Worm (Caenorhabditis elegans) whole organism, L4 larva: ENCODE measurements around the gene K07D4.9.

Experiments used
- F26F4.8 ChIP-seq: fragments of 200-800 bp; sonication (Bioruptor generic); conservative IDR thresholded peaks from 2 replicates; pipeline ENCODE4 v1.3.6; 2022; ENCODE audit warnings: missing genetic modification characterization, missing compliant biosample characterization
- F49E8.2 ChIP-seq: sonication (generic microtip); optimal IDR thresholded peaks from 2 replicates; lab custom pipeline; 2016; ENCODE audit warnings: missing compliant biosample characterization, mild to moderate bottlenecking, missing genetic modification characterization, borderline replicate concordance
- R02D3.7 ChIP-seq: fragments of 150-350 bp; sonication (generic microtip); optimal IDR thresholded peaks from 3 replicates; lab custom pipeline; 2014; ENCODE audit warnings: missing biosample characterization, missing genetic modification characterization
- T26A8.4 ChIP-seq: fragments of 200-800 bp; sonication (Bioruptor generic); IDR thresholded peaks from 2 replicates; pipeline ENCODE4 v1.3.6; 2022; ENCODE audit warnings: missing genetic modification characterization, missing compliant biosample characterization
- Y48G9A.11 ChIP-seq: fragments of 200-800 bp; sonication (Bioruptor generic); IDR thresholded peaks from 2 replicates; pipeline ENCODE4 v1.3.6; 2022; ENCODE audit warnings: missing genetic modification reagents, missing genetic modification characterization, missing compliant biosample characterization
- ZK546.5 ChIP-seq, 2 experiments: sonication (generic microtip); optimal IDR thresholded peaks; 2 replicates each; lab custom pipeline; 2017; ENCODE audit warnings: missing biosample characterization in 2 of 2, missing genetic modification characterization in 2 of 2
- ama-1 ChIP-seq: fragments of 150-350 bp; optimal IDR thresholded peaks from 2 replicates; lab custom pipeline; 2014; ENCODE audit warnings: inconsistent platforms, mixed read lengths
- arid-1 ChIP-seq: fragments of 200-800 bp; sonication (Bioruptor generic); conservative IDR thresholded peaks from 2 replicates; pipeline ENCODE4 v1.3.6; 2022; ENCODE audit warnings: missing genetic modification reagents, missing genetic modification characterization, missing compliant biosample characterization
- attf-4 ChIP-seq: sonication (generic microtip); optimal IDR thresholded peaks from 3 replicates; lab custom pipeline; 2017; ENCODE audit warnings: missing biosample characterization, missing genetic modification characterization
- ceh-20 ChIP-seq: fragments of 200-800 bp; sonication (Bioruptor generic); IDR thresholded peaks from 2 replicates; pipeline ENCODE4 v1.3.6; 2022; ENCODE audit warnings: missing genetic modification reagents, missing genetic modification characterization, missing compliant biosample characterization
- ceh-28 ChIP-seq: fragments of 150-350 bp; optimal IDR thresholded peaks from 2 replicates; lab custom pipeline; 2014; ENCODE audit warnings: missing biosample characterization, missing genetic modification reagents, missing genetic modification characterization
- ceh-44 ChIP-seq: fragments of 200-800 bp; sonication (Bioruptor generic); IDR thresholded peaks from 2 replicates; pipeline ENCODE4 v1.3.6; 2022; ENCODE audit warnings: missing genetic modification reagents, missing genetic modification characterization, missing compliant biosample characterization
- ceh-82 ChIP-seq: sonication (generic microtip); optimal IDR thresholded peaks from 2 replicates; lab custom pipeline; 2017; ENCODE audit warnings: missing biosample characterization, missing genetic modification characterization
- ces-1 ChIP-seq: fragments of 150-350 bp; sonication (generic microtip); optimal IDR thresholded peaks from 4 replicates; lab custom pipeline; 2014; ENCODE audit warnings: missing biosample characterization, missing genetic modification reagents, missing genetic modification characterization
- cey-2 ChIP-seq: sonication (generic microtip); optimal IDR thresholded peaks from 3 replicates; lab custom pipeline; 2017; ENCODE audit warnings: missing genetic modification characterization, mild to moderate bottlenecking, missing compliant biosample characterization, antibody characterized with exemption, borderline replicate concordance; ENCODE audit not compliant: insufficient read depth
- ctbp-1 ChIP-seq: fragments of 200-800 bp; sonication (Bioruptor generic); IDR thresholded peaks from 2 replicates; pipeline ENCODE4 v1.3.6; 2022; ENCODE audit warnings: missing genetic modification reagents, missing genetic modification characterization, missing compliant biosample characterization
- daf-12 ChIP-seq: fragments of 150-350 bp; optimal IDR thresholded peaks from 2 replicates; lab custom pipeline; 2014; ENCODE audit warnings: missing biosample characterization, missing genetic modification reagents, missing genetic modification characterization
- dmd-6 ChIP-seq: fragments of 200-800 bp; sonication (Bioruptor generic); IDR thresholded peaks from 2 replicates; pipeline ENCODE4 v1.3.6; 2022; ENCODE audit warnings: missing genetic modification reagents, missing genetic modification characterization, missing compliant biosample characterization
- dmd-8 ChIP-seq: fragments of 200-800 bp; sonication (Bioruptor generic); IDR thresholded peaks from 2 replicates; pipeline ENCODE4 v1.3.6; 2022; ENCODE audit warnings: missing genetic modification characterization, missing compliant biosample characterization
- duxl-1 ChIP-seq: sonication (generic microtip); optimal IDR thresholded peaks from 2 replicates; lab custom pipeline; 2016; ENCODE audit warnings: mild to moderate bottlenecking, missing genetic modification characterization, moderate library complexity, missing compliant biosample characterization; ENCODE audit not compliant: poor library complexity
- dve-1 ChIP-seq: sonication (generic microtip); optimal IDR thresholded peaks from 2 replicates; lab custom pipeline; 2017; ENCODE audit warnings: antibody characterized with exemption, mild to moderate bottlenecking, missing genetic modification characterization, missing compliant biosample characterization; ENCODE audit not compliant: insufficient read depth
- fkh-10 ChIP-seq: fragments of 150-350 bp; optimal IDR thresholded peaks from 2 replicates; lab custom pipeline; 2014; ENCODE audit warnings: missing biosample characterization, missing genetic modification reagents, missing genetic modification characterization
- hlh-11 ChIP-seq: fragments of 200-800 bp; sonication (Bioruptor generic); optimal IDR thresholded peaks from 2 replicates; lab custom pipeline; 2018; ENCODE audit warnings: mild to moderate bottlenecking, missing genetic modification characterization, missing compliant biosample characterization
- hlh-30 ChIP-seq: sonication (generic microtip); optimal IDR thresholded peaks from 2 replicates; lab custom pipeline; 2017; ENCODE audit warnings: antibody characterized with exemption, mild to moderate bottlenecking, missing genetic modification characterization, missing compliant biosample characterization; ENCODE audit not compliant: insufficient read depth
- hmg-1.1 ChIP-seq: fragments of 200-800 bp; sonication (Bioruptor generic); IDR thresholded peaks from 2 replicates; pipeline ENCODE4 v1.3.6; 2022; ENCODE audit warnings: missing genetic modification reagents, missing genetic modification characterization, missing compliant biosample characterization
- jun-1 ChIP-seq: fragments of 150-350 bp; optimal IDR thresholded peaks from 2 replicates; lab custom pipeline; 2014; ENCODE audit warnings: missing biosample characterization, missing genetic modification reagents, missing genetic modification characterization
- lin-1 ChIP-seq: fragments of 200-800 bp; sonication (Bioruptor generic); IDR thresholded peaks from 2 replicates; pipeline ENCODE4 v1.3.6; 2022; ENCODE audit warnings: missing genetic modification reagents, missing genetic modification characterization, missing compliant biosample characterization
- lin-13 ChIP-seq: fragments of 150-350 bp; optimal IDR thresholded peaks from 2 replicates; lab custom pipeline; 2014; ENCODE audit warnings: missing biosample characterization, missing genetic modification reagents, missing genetic modification characterization
- lin-38 ChIP-seq: fragments of 200-800 bp; sonication (Bioruptor generic); IDR thresholded peaks from 2 replicates; pipeline ENCODE4 v1.3.6; 2022; ENCODE audit warnings: missing genetic modification reagents, missing genetic modification characterization, missing compliant biosample characterization
- lsy-2 ChIP-seq, 2 experiments: fragments of 150-350 bp in 1 of 2; sonication (generic microtip) in 1 of 2; optimal IDR thresholded peaks; 2 replicates each; lab custom pipeline; 2014 to 2017; ENCODE audit warnings: missing biosample characterization in 2 of 2, missing genetic modification characterization in 2 of 2
- madf-9 ChIP-seq: fragments of 200-800 bp; sonication (Bioruptor generic); conservative IDR thresholded peaks from 2 replicates; pipeline ENCODE4 v1.3.6; 2022; ENCODE audit warnings: missing genetic modification reagents, missing genetic modification characterization, missing compliant biosample characterization
- mdl-1 ChIP-seq, 2 experiments: fragments of 150-350 bp in 1 of 2; sonication (generic microtip) in 1 of 2; optimal IDR thresholded peaks; 2 replicates each; lab custom pipeline; 2014 to 2017; ENCODE audit warnings: missing biosample characterization in 2 of 2, missing genetic modification characterization in 2 of 2
- mxl-3 ChIP-seq: fragments of 200-800 bp; sonication (Bioruptor generic); optimal IDR thresholded peaks from 2 replicates; lab custom pipeline; 2018; ENCODE audit warnings: mild to moderate bottlenecking, missing genetic modification characterization, missing compliant biosample characterization
- nhr-10 ChIP-seq: fragments of 150-350 bp; optimal IDR thresholded peaks from 2 replicates; lab custom pipeline; 2014; ENCODE audit warnings: missing biosample characterization, missing genetic modification characterization
- nhr-102 ChIP-seq: sonication (generic microtip); optimal IDR thresholded peaks from 2 replicates; lab custom pipeline; 2016; ENCODE audit warnings: mild to moderate bottlenecking, missing genetic modification characterization, moderate library complexity, missing compliant biosample characterization
- nhr-42 ChIP-seq: fragments of 200-800 bp; sonication (Bioruptor generic); IDR thresholded peaks from 2 replicates; pipeline ENCODE4 v1.3.6; 2022; ENCODE audit warnings: missing genetic modification characterization, missing compliant biosample characterization
- nhr-6 ChIP-seq: fragments of 150-350 bp; optimal IDR thresholded peaks from 2 replicates; lab custom pipeline; 2014; ENCODE audit warnings: missing biosample characterization, missing genetic modification characterization
- pha-4 ChIP-seq, 2 experiments: fragments of 150-350 bp in 1 of 2; fragments of 200-800 bp in 1 of 2; sonication (Bioruptor generic) in 1 of 2; IDR thresholded peaks in 1 of 2; optimal IDR thresholded peaks in 1 of 2; 2 replicates each; pipeline versions ENCODE4 v1.3.6 to Lab custom; 2014 to 2022; ENCODE audit warnings: missing genetic modification characterization in 2 of 2, missing genetic modification reagents in 2 of 2, missing biosample characterization in 1 of 2, missing compliant biosample characterization in 1 of 2
- skn-1 ChIP-seq: fragments of 150-350 bp; optimal IDR thresholded peaks from 2 replicates; lab custom pipeline; 2014; ENCODE audit warnings: missing biosample characterization, missing genetic modification characterization
- snpc-1.2 ChIP-seq: fragments of 200-800 bp; sonication (Bioruptor generic); IDR thresholded peaks from 2 replicates; pipeline ENCODE4 v1.3.6; 2022; ENCODE audit warnings: missing genetic modification reagents, missing genetic modification characterization, missing compliant biosample characterization
- snpc-4 ChIP-seq: fragments of 150-350 bp; optimal IDR thresholded peaks from 2 replicates; lab custom pipeline; 2014; ENCODE audit warnings: missing biosample characterization, missing genetic modification characterization
- spr-1 ChIP-seq: sonication (generic microtip); optimal IDR thresholded peaks from 2 replicates; lab custom pipeline; 2016; ENCODE audit warnings: mild to moderate bottlenecking, missing genetic modification characterization, missing compliant biosample characterization
- tag-97 ChIP-seq: fragments of 200-800 bp; sonication (Bioruptor generic); IDR thresholded peaks from 2 replicates; pipeline ENCODE4 v1.3.6; 2022; ENCODE audit warnings: missing genetic modification characterization, missing compliant biosample characterization
- tra-1 ChIP-seq: fragments of 200-800 bp; sonication (Bioruptor generic); IDR thresholded peaks from 2 replicates; pipeline ENCODE4 v1.3.6; 2022; ENCODE audit warnings: missing genetic modification reagents, missing genetic modification characterization, missing compliant biosample characterization
- unc-130 ChIP-seq: sonication (generic microtip); optimal IDR thresholded peaks from 2 replicates; lab custom pipeline; 2016; ENCODE audit warnings: missing genetic modification reagents, missing genetic modification characterization, missing compliant biosample characterization
- unc-39 ChIP-seq: sonication (generic microtip); optimal IDR thresholded peaks from 2 replicates; lab custom pipeline; 2017; ENCODE audit warnings: missing biosample characterization, missing genetic modification characterization
- zag-1 ChIP-seq: fragments of 150-350 bp; optimal IDR thresholded peaks from 2 replicates; lab custom pipeline; 2014; ENCODE audit warnings: missing biosample characterization, missing genetic modification characterization
- zfp-2 ChIP-seq: sonication (generic microtip); optimal IDR thresholded peaks from 2 replicates; lab custom pipeline; 2016; ENCODE audit warnings: mild to moderate bottlenecking, missing genetic modification characterization, missing compliant biosample characterization
- zip-11 ChIP-seq: fragments of 200-800 bp; sonication (Bioruptor generic); IDR thresholded peaks from 2 replicates; pipeline ENCODE4 v1.3.6; 2022; ENCODE audit warnings: missing genetic modification characterization, missing compliant biosample characterization
- ztf-11 ChIP-seq: fragments of 150-350 bp; optimal IDR thresholded peaks from 2 replicates; lab custom pipeline; 2014; ENCODE audit warnings: missing biosample characterization, missing genetic modification characterization
- ztf-7 ChIP-seq: fragments of 150-350 bp; optimal IDR thresholded peaks from 2 replicates; lab custom pipeline; 2014; ENCODE audit warnings: missing biosample characterization, missing genetic modification characterization

Gene K07D4.9

DNA sequence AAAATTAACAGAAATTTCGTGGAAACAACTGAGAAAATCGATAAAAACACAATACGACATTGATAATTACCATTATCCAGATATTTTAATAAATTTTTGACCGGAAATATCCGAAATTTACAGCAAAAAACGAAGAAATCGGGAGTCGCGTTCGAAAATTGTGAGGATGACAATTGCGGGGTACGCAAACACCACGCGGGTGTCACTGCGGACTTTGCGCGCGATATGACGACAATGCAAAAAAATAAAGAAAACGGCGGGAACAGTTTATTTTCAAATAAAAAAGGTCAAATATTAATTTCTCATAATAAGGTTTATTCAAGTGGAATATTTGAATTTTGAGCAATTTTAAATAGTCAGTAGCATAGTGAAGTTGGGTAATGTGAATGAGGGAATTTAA is 16.0 kb downstream of the K07D4.9 start, which contains the start of gene rpn-11 (continued):
- TF ChIP-seq arid-1 (GFP tag; lab: Robert Waterston, UW) (no peak), ces-1 (GFP tag; lab: Kevin White, UChicago) (no peak), mdl-1 (tag; optimal IDR thresholded peaks at IDR 0.05; lab: Kevin White, UChicago) (peak in 1 of 2 experiments; percentile 83), dve-1 (peak; percentile 77), dmd-6 (GFP tag; lab: Robert Waterston, UW) (peak; percentile 77), tag-97 (GFP tag; lab: Robert Waterston, UW) (no peak), T26A8.4 (peak; percentile 88), ztf-7 (tag; lab: Kevin White, UChicago) (peak; percentile 46), F49E8.2 (tag; lab: Kevin White, UChicago) (no peak), zag-1 (no peak), dmd-8 (no peak), lin-13 (peak; percentile 81), ceh-28 (tag; lab: Kevin White, UChicago) (no peak), unc-39 (no peak), attf-4 (no peak), hlh-11 (tag; lab: Kevin White, UChicago) (peak; percentile 85), ZK546.5 (tag; optimal IDR thresholded peaks at IDR 0.05; lab: Kevin White, UChicago) (no peak), daf-12 (no peak), ama-1 (lab: Kevin White, UChicago) (peak; percentile 42), fkh-10 (GFP tag; lab: Kevin White, UChicago) (peak; percentile 43), lin-1 (GFP tag; lab: Robert Waterston, UW) (no peak), nhr-42 (peak; percentile 53; the same call in 1 of the 2 replicates), tra-1 (GFP tag; lab: Robert Waterston, UW) (peak; percentile 70; the same call in 1 of the 2 replicates), lsy-2 (tag; optimal IDR thresholded peaks at IDR 0.05; lab: Kevin White, UChicago) (peak; percentile 81 to 97), skn-1 (tag; lab: Kevin White, UChicago) (no peak), mxl-3 (GFP tag; lab: Kevin White, UChicago) (peak; percentile 60), F26F4.8 (GFP tag; lab: Robert Waterston, UW) (no peak), R02D3.7 (no peak), unc-130 (peak; percentile 60), hlh-30 (tag; lab: Kevin White, UChicago) (peak; percentile 77), duxl-1 (tag; lab: Kevin White, UChicago) (peak; percentile 82), zfp-2 (tag; lab: Kevin White, UChicago) (peak; percentile 64), lin-38 (peak; percentile 90), ceh-20 (peak; percentile 61), jun-1 (peak; percentile 54), hmg-1.1 (GFP tag; lab: Robert Waterston, UW) (peak; percentile 74), madf-9 (GFP tag; lab: Robert Waterston, UW) (peak; percentile 59; the same call in 1 of the 2 replicates), spr-1 (tag; lab: Kevin White, UChicago) (peak; percentile 50), snpc-4 (tag; lab: Kevin White, UChicago) (no peak), ztf-11 (tag; lab: Kevin White, UChicago) (no peak), pha-4 (GFP tag; IDR thresholded peaks at IDR 0.05; lab: Robert Waterston, UW) (peak; percentile 59; the same call in 1 of the 2 replicates), pha-4 (tag; optimal IDR thresholded peaks at IDR 0.05; lab: Kevin White, UChicago) (no peak), zip-11 (GFP tag; lab: Robert Waterston, UW) (no peak), nhr-102 (tag; lab: Kevin White, UChicago) (peak; percentile 79), nhr-10 (no peak), snpc-1.2 (GFP tag; lab: Robert Waterston, UW) (no peak), ceh-82 (tag; lab: Kevin White, UChicago) (no peak), nhr-6 (tag; lab: Kevin White, UChicago) (peak; percentile 44), ctbp-1 (GFP tag; lab: Robert Waterston, UW) (peak; percentile 41; the same call in 1 of the 2 replicates), ceh-44 (GFP tag; lab: Robert Waterston, UW) (no peak), Y48G9A.11 (no peak), cey-2 (tag; lab: Kevin White, UChicago) (no peak)
